Worm (Caenorhabditis elegans): Measurements from ENCODE around the gene F46G11.6.

ce11 chrX:5746665-5747064 lies 39.6 kb upstream of the F46G11.6 start:
- TF ChIP-seq flt-1 (GFP tag; IDR thresholded peaks at IDR 0.05) (no peak), klf-2 (GFP tag; conservative IDR thresholded peaks at IDR 0.05) (no peak), ztf-29 (GFP tag; IDR thresholded peaks at IDR 0.05) (no peak)
